Worm (Caenorhabditis elegans) whole organism, L2 larva: Measurements from ENCODE around the gene F54H5.2.

Experiments used
- fos-1 ChIP-seq: fragments of 150-350 bp; optimal IDR thresholded peaks from 2 replicates; lab custom pipeline; 2014; ENCODE audit warnings: missing biosample characterization, missing genetic modification characterization
- mab-5 ChIP-seq: fragments of 150-350 bp; optimal IDR thresholded peaks from 2 replicates; lab custom pipeline; 2014; ENCODE audit warnings: missing biosample characterization, missing genetic modification characterization
- sma-9 ChIP-seq, 2 experiments: fragments of 150-350 bp in 1 of 2; sonication (generic microtip) in 1 of 2; optimal IDR thresholded peaks; 2 replicates each; lab custom pipeline; 2014 to 2016; ENCODE audit warnings: missing genetic modification characterization in 2 of 2, mild to moderate bottlenecking in 1 of 2, missing biosample characterization in 1 of 2, missing compliant biosample characterization in 1 of 2, missing genetic modification reagents in 1 of 2, moderate library complexity in 1 of 2

The F54H5.2 gene

ce11 chrII:6673894-6674293, 46.6 kb downstream of the F54H5.2 start, which contains the start of gene H43E16.1:
Gene H43E16.1 (plus strand): TSS chrII:6674268.
- TF ChIP-seq fos-1 (tag; lab: Kevin White, UChicago) (peak; percentile 95), mab-5 (tag; lab: Kevin White, UChicago) (no peak), sma-9 (GFP tag; optimal IDR thresholded peaks at IDR 0.05; lab: Kevin White, UChicago) (peak; percentile 45), sma-9 (tag; optimal IDR thresholded peaks at IDR 0.05; lab: Kevin White, UChicago) (no peak)
